Worm (Caenorhabditis elegans) whole organism, L3 larva: ENCODE data around the gene E02A10.4.

Experiments
- R02D3.7 ChIP-seq: fragments of 150-350 bp; optimal IDR thresholded peaks from 2 replicates; lab custom pipeline; 2014; ENCODE audit warnings: missing biosample characterization, missing genetic modification characterization
- ZK546.5 ChIP-seq: sonication (generic microtip); optimal IDR thresholded peaks from 2 replicates; lab custom pipeline; 2017; ENCODE audit warnings: missing biosample characterization, missing genetic modification characterization
- aly-2 ChIP-seq: fragments of 150-350 bp; optimal IDR thresholded peaks from 2 replicates; lab custom pipeline; 2014; ENCODE audit warnings: missing biosample characterization, missing genetic modification characterization
- ama-1 ChIP-seq: fragments of 150-350 bp; optimal IDR thresholded peaks from 2 replicates; lab custom pipeline; 2018
- ceh-16 ChIP-seq: sonication (generic microtip); optimal IDR thresholded peaks from 2 replicates; lab custom pipeline; 2017; ENCODE audit warnings: missing biosample characterization, missing genetic modification characterization
- ceh-28 ChIP-seq: fragments of 150-350 bp; optimal IDR thresholded peaks from 2 replicates; lab custom pipeline; 2014; ENCODE audit warnings: missing biosample characterization, missing genetic modification reagents, missing genetic modification characterization
- ceh-82 ChIP-seq: fragments of 150-350 bp; optimal IDR thresholded peaks from 2 replicates; lab custom pipeline; 2014; ENCODE audit warnings: missing biosample characterization, missing genetic modification characterization
- ceh-9 ChIP-seq: sonication (generic microtip); optimal IDR thresholded peaks from 2 replicates; lab custom pipeline; 2018; ENCODE audit warnings: missing biosample characterization, missing genetic modification characterization
- daf-12 ChIP-seq: fragments of 150-350 bp; optimal IDR thresholded peaks from 2 replicates; lab custom pipeline; 2014; ENCODE audit warnings: missing biosample characterization, missing genetic modification reagents, missing genetic modification characterization
- egl-27 ChIP-seq: sonication (generic microtip); optimal IDR thresholded peaks from 4 replicates; lab custom pipeline; 2017; ENCODE audit warnings: missing biosample characterization, missing genetic modification reagents, missing genetic modification characterization
- egl-5 ChIP-seq: fragments of 150-350 bp; optimal IDR thresholded peaks from 2 replicates; lab custom pipeline; 2017; ENCODE audit warnings: missing biosample characterization, missing genetic modification reagents, missing genetic modification characterization, inconsistent platforms
- elt-1 ChIP-seq: fragments of 150-350 bp; optimal IDR thresholded peaks from 2 replicates; lab custom pipeline; 2014; ENCODE audit warnings: missing biosample characterization, missing genetic modification characterization
- elt-2 ChIP-seq: sonication (generic microtip); optimal IDR thresholded peaks from 2 replicates; lab custom pipeline; 2016; ENCODE audit warnings: missing genetic modification reagents, mild to moderate bottlenecking, missing genetic modification characterization, missing compliant biosample characterization
- elt-3 ChIP-seq, 3 experiments: fragments of 150-350 bp in 1 of 3; sonication (generic microtip) in 2 of 3; optimal IDR thresholded peaks; 2 replicates in 2 of 3; 4 replicates in 1 of 3; lab custom pipeline; 2014 to 2017; ENCODE audit warnings: missing biosample characterization in 3 of 3, missing genetic modification characterization in 3 of 3
- eor-1 ChIP-seq, 2 experiments: fragments of 150-350 bp; optimal IDR thresholded peaks; 2 replicates each; lab custom pipeline; 2014 to 2018; ENCODE audit warnings: missing biosample characterization in 2 of 2, missing genetic modification characterization in 2 of 2
- fkh-10 ChIP-seq: sonication (generic microtip); optimal IDR thresholded peaks from 2 replicates; lab custom pipeline; 2017; ENCODE audit warnings: missing biosample characterization, missing genetic modification reagents, missing genetic modification characterization
- fos-1 ChIP-seq: fragments of 150-350 bp; optimal IDR thresholded peaks from 2 replicates; lab custom pipeline; 2014; ENCODE audit warnings: missing biosample characterization, missing genetic modification characterization
- hmg-11 ChIP-seq: sonication (generic microtip); optimal IDR thresholded peaks from 2 replicates; lab custom pipeline; 2016; ENCODE audit warnings: missing genetic modification characterization, missing compliant biosample characterization
- jun-1 ChIP-seq: fragments of 150-350 bp; optimal IDR thresholded peaks from 2 replicates; lab custom pipeline; 2014; ENCODE audit warnings: missing biosample characterization, missing genetic modification reagents, missing genetic modification characterization
- lin-15B ChIP-seq: fragments of 150-350 bp; optimal IDR thresholded peaks from 2 replicates; lab custom pipeline; 2014; ENCODE audit warnings: missing biosample characterization, missing genetic modification characterization
- lsy-12 ChIP-seq: sonication (generic microtip); optimal IDR thresholded peaks from 2 replicates; lab custom pipeline; 2016; ENCODE audit warnings: mild to moderate bottlenecking, missing genetic modification characterization, missing compliant biosample characterization
- mml-1 ChIP-seq: fragments of 150-350 bp; sonication (generic microtip); optimal IDR thresholded peaks from 3 replicates; lab custom pipeline; 2014; ENCODE audit warnings: missing biosample characterization, missing genetic modification characterization
- nfya-1 ChIP-seq: sonication (generic microtip); optimal IDR thresholded peaks from 2 replicates; lab custom pipeline; 2017; ENCODE audit warnings: missing genetic modification characterization, mild to moderate bottlenecking, missing compliant biosample characterization, antibody characterized with exemption, moderate library complexity; ENCODE audit not compliant: insufficient read depth
- nhr-11 ChIP-seq: fragments of 150-350 bp; optimal IDR thresholded peaks from 2 replicates; lab custom pipeline; 2014; ENCODE audit warnings: missing biosample characterization, missing genetic modification characterization
- nhr-23 ChIP-seq: fragments of 150-350 bp; optimal IDR thresholded peaks from 2 replicates; lab custom pipeline; 2014; ENCODE audit warnings: missing biosample characterization, missing genetic modification reagents, missing genetic modification characterization
- nhr-237 ChIP-seq: fragments of 150-350 bp; optimal IDR thresholded peaks from 2 replicates; lab custom pipeline; 2014; ENCODE audit warnings: missing biosample characterization, missing genetic modification characterization
- nhr-25 ChIP-seq: sonication (generic microtip); optimal IDR thresholded peaks from 2 replicates; lab custom pipeline; 2017; ENCODE audit warnings: missing biosample characterization, missing genetic modification characterization
- nhr-28 ChIP-seq: fragments of 150-350 bp; optimal IDR thresholded peaks from 2 replicates; lab custom pipeline; 2014; ENCODE audit warnings: missing biosample characterization, missing genetic modification characterization
- nhr-43 ChIP-seq: sonication (generic microtip); optimal IDR thresholded peaks from 2 replicates; lab custom pipeline; 2016; ENCODE audit warnings: mild to moderate bottlenecking, missing genetic modification characterization, missing compliant biosample characterization; ENCODE audit not compliant: poor library complexity, severe bottlenecking
- nhr-67 ChIP-seq: fragments of 150-350 bp; optimal IDR thresholded peaks from 2 replicates; lab custom pipeline; 2014; ENCODE audit warnings: missing biosample characterization, missing genetic modification characterization
- nhr-76 ChIP-seq: fragments of 150-350 bp; sonication (generic microtip); optimal IDR thresholded peaks from 5 replicates; lab custom pipeline; 2014; ENCODE audit warnings: missing biosample characterization, missing genetic modification characterization
- nhr-77 ChIP-seq: fragments of 150-350 bp; optimal IDR thresholded peaks from 2 replicates; lab custom pipeline; 2014; ENCODE audit warnings: missing biosample characterization, missing genetic modification characterization
- pha-4 ChIP-seq: fragments of 150-350 bp; optimal IDR thresholded peaks from 2 replicates; lab custom pipeline; 2014; ENCODE audit warnings: missing biosample characterization, missing genetic modification reagents, missing genetic modification characterization
- pqm-1 ChIP-seq: fragments of 150-350 bp; optimal IDR thresholded peaks from 2 replicates; lab custom pipeline; 2017; ENCODE audit warnings: missing biosample characterization, missing genetic modification characterization, inconsistent platforms
- sea-2 ChIP-seq: fragments of 150-350 bp; sonication (generic microtip); optimal IDR thresholded peaks from 4 replicates; lab custom pipeline; 2014; ENCODE audit warnings: missing biosample characterization, missing genetic modification reagents, missing genetic modification characterization
- skn-1 ChIP-seq: fragments of 150-350 bp; optimal IDR thresholded peaks from 2 replicates; lab custom pipeline; 2014; ENCODE audit warnings: missing biosample characterization, missing genetic modification characterization
- snpc-4 ChIP-seq: fragments of 150-350 bp; optimal IDR thresholded peaks from 2 replicates; lab custom pipeline; 2014; ENCODE audit warnings: missing biosample characterization, missing genetic modification characterization
- tbx-2 ChIP-seq: sonication (generic microtip); optimal IDR thresholded peaks from 2 replicates; lab custom pipeline; 2016; ENCODE audit warnings: mild to moderate bottlenecking, missing genetic modification characterization, missing compliant biosample characterization
- unc-62 ChIP-seq: fragments of 150-350 bp; sonication (generic microtip); optimal IDR thresholded peaks from 4 replicates; lab custom pipeline; 2014; ENCODE audit warnings: missing biosample characterization, missing genetic modification reagents, missing genetic modification characterization
- ztf-4 ChIP-seq: fragments of 150-350 bp; optimal IDR thresholded peaks from 2 replicates; lab custom pipeline; 2014; ENCODE audit warnings: missing biosample characterization, missing genetic modification characterization

The E02A10.4 gene

ce11 chrV:12542683-12543319 lies 24.9 kb downstream of the E02A10.4 start:
- no peak for TF ChIP-seq ceh-28
- no peak for TF ChIP-seq hmg-11 (tag; lab: Kevin White, UChicago)
- no peak for TF ChIP-seq pha-4 (tag; lab: Kevin White, UChicago)
- TF ChIP-seq eor-1 (tag; optimal IDR thresholded peaks at IDR 0.05; lab: Kevin White, UChicago), result no peak
- TF ChIP-seq snpc-4, result no peak
- no peak for TF ChIP-seq skn-1 (tag; lab: Kevin White, UChicago)
- peak; percentile 7 for TF ChIP-seq unc-62 (GFP tag; lab: Kevin White, UChicago)
- no peak for TF ChIP-seq ZK546.5
- TF ChIP-seq ceh-16, result no peak
- no peak for TF ChIP-seq nhr-67 (tag; lab: Kevin White, UChicago)
- peak; percentile 20 for TF ChIP-seq ama-1 (lab: Kevin White, UChicago)
- no peak for TF ChIP-seq mml-1 (tag; lab: Kevin White, UChicago)
- no peak for TF ChIP-seq elt-1 (tag; lab: Kevin White, UChicago)
- TF ChIP-seq aly-2, result no peak
- no peak for TF ChIP-seq ztf-4 (tag; lab: Kevin White, UChicago)
- TF ChIP-seq nhr-23 (tag; lab: Kevin White, UChicago), result peak; percentile 81
- no peak for TF ChIP-seq elt-2 (tag; lab: Kevin White, UChicago)
- peak; percentile 18 for TF ChIP-seq nfya-1 (tag; lab: Kevin White, UChicago)
- peak; percentile 61 for TF ChIP-seq fos-1 (tag; lab: Kevin White, UChicago)
- TF ChIP-seq nhr-25 (tag; lab: Kevin White, UChicago), result peak; percentile 78
- TF ChIP-seq egl-27 (tag; lab: Kevin White, UChicago), result no peak
- TF ChIP-seq lsy-12 (tag; lab: Kevin White, UChicago), result peak; percentile 62
- peak; percentile 1 for TF ChIP-seq ceh-82 (tag; lab: Kevin White, UChicago)
- no peak for TF ChIP-seq pqm-1 (tag; lab: Kevin White, UChicago)
- TF ChIP-seq nhr-28 (tag; lab: Kevin White, UChicago), result no peak
- TF ChIP-seq nhr-11 (tag; lab: Kevin White, UChicago), result no peak
- TF ChIP-seq elt-3 (tag; optimal IDR thresholded peaks at IDR 0.05; lab: Kevin White, UChicago), result no peak
- no peak for TF ChIP-seq lin-15B (tag; lab: Kevin White, UChicago)
- peak; percentile 76 for TF ChIP-seq nhr-43 (tag; lab: Kevin White, UChicago)
- TF ChIP-seq daf-12 (tag; lab: Kevin White, UChicago), result no peak
- peak; percentile 20 for TF ChIP-seq jun-1 (tag; lab: Kevin White, UChicago)
- TF ChIP-seq nhr-76 (tag; lab: Kevin White, UChicago), result no peak
- peak; percentile 56 for TF ChIP-seq tbx-2 (tag; lab: Kevin White, UChicago)
- TF ChIP-seq, all 47 proteins: peak for 11

- TF ChIP-seq ceh-9 (tag; lab: Kevin White, UChicago) (no peak), nhr-77 (tag; lab: Kevin White, UChicago) (no peak), lin-15B (tag; lab: Kevin White, UChicago) (no peak), R02D3.7 (tag; lab: Kevin White, UChicago) (no peak), hmg-11 (tag; lab: Kevin White, UChicago) (no peak), nhr-76 (tag; lab: Kevin White, UChicago) (no peak), egl-5 (tag; lab: Kevin White, UChicago) (no peak), elt-2 (tag; lab: Kevin White, UChicago) (no peak), ceh-82 (tag; lab: Kevin White, UChicago) (no peak)
- TF ChIP-seq, all 47 proteins: peak for 0
Observed at ce11 chrV:12541207-12541606, 26.5 kb downstream of the E02A10.4 start.

- no peak for TF ChIP-seq ceh-82 (tag; lab: Kevin White, UChicago)
- TF ChIP-seq nhr-67 (tag; lab: Kevin White, UChicago), result no peak
- TF ChIP-seq tbx-2 (tag; lab: Kevin White, UChicago), result no peak
- TF ChIP-seq fkh-10, result no peak
- no peak for TF ChIP-seq nhr-11 (tag; lab: Kevin White, UChicago)
- no peak for TF ChIP-seq R02D3.7 (tag; lab: Kevin White, UChicago)
- no peak for TF ChIP-seq elt-1 (tag; lab: Kevin White, UChicago)
- no peak for TF ChIP-seq ZK546.5
- no peak for TF ChIP-seq nhr-237 (tag; lab: Kevin White, UChicago)
- TF ChIP-seq sea-2 (GFP tag; lab: Kevin White, UChicago), result no peak
- no peak for TF ChIP-seq lsy-12 (tag; lab: Kevin White, UChicago)
- TF ChIP-seq, all 47 proteins: peak for 0
Observed at ce11 chrV:12540739-12541138, 27.0 kb downstream of the E02A10.4 start, which contains the start of gene F45D3.2. Gene F45D3.2, plus strand, starts transcription at chrV:12541039.
